Fruit fly (Drosophila melanogaster) S2 (cell line): Measurements from ENCODE around the gene Cdc37.

Experiments
- CG8478 ChIP-seq: fragments of >200 bp; optimal IDR thresholded peaks from 2 replicates; lab custom pipeline; 2018
- CTCF ChIP-seq, 2 experiments: fragments of >200 bp; optimal IDR thresholded peaks; 2 replicates each; lab custom pipeline; 2018

Gene Cdc37

dm6 chr3L:1794943-1795696 lies at the start of gene Cdc37, which contains the start of the genes alpha-Spec and dlt:
Cdc37 (plus strand) TSS chr3L:1795392.
alpha-Spec (minus strand) TSS chr3L:1795328.
dlt (minus strand) TSS chr3L:1795328.
- TF ChIP-seq CG8478 (no peak), CTCF (optimal IDR thresholded peaks at IDR 0.05; lab: Kevin White, UChicago) (peak; percentile 89 to 92)

DNA sequence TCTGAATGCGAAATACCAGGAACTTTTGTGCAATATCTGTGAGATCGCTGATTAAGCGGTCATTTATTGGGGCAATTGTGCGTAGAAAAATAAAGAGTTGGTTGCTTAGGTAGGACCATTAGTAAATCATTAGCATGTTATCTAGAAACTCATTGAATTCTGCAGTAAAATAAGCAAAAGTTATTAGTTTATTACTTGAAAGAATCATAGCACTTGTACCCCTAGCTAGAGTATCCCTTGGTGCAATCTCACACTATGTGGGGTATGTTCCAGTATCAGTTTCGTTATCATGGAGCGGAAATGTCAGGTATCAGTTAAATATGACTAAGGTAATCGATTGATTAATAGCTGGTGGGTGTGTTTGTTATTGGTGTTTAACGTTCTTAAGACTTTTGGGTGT lies 49.8 kb upstream of the Cdc37 start:
- TF ChIP-seq CTCF (optimal IDR thresholded peaks at IDR 0.05; lab: Kevin White, UChicago) (no peak), CG8478 (no peak)

- no peak for TF ChIP-seq CG8478
- no peak for TF ChIP-seq CTCF (optimal IDR thresholded peaks at IDR 0.05; lab: Kevin White, UChicago)
Measured at dm6 chr3L:1746338-1747199, 48.6 kb upstream of the Cdc37 start, which contains the start of gene CG13921. CG13921 (plus strand) TSS chr3L:1746907.

DNA sequence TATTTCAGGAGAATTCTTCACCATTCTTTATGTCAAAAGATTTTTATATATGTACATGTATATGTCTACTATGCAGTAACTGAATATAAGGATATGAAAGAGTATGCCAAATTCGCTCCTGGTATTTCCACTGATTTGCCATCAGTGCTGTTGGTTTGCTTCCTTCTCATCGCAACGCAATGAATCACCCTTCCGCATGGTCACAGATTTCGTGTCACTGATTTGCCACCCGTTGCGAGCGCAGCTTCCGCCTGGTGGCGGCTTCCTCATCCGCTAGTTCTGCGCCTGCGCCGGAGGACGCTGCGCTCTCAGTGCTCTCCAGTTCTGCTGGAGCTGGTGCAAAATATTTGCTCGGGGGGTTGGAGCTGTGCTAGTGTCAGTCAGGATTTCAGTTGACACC lies 47.0 kb upstream of the Cdc37 start:
- TF ChIP-seq CG8478 (no peak), CTCF (optimal IDR thresholded peaks at IDR 0.05; lab: Kevin White, UChicago) (no peak)

dm6 chr3L:1754262-1754661 lies 40.9 kb upstream of the Cdc37 start:
- TF ChIP-seq CTCF (optimal IDR thresholded peaks at IDR 0.05; lab: Kevin White, UChicago) = no peak
- no peak for TF ChIP-seq CG8478

- TF ChIP-seq CG8478 (no peak), CTCF (optimal IDR thresholded peaks at IDR 0.05; lab: Kevin White, UChicago) (no peak)
Measured at dm6 chr3L:1754935-1755334, 40.3 kb upstream of the Cdc37 start.

- TF ChIP-seq CTCF (optimal IDR thresholded peaks at IDR 0.05; lab: Kevin White, UChicago) (no peak), CG8478 (no peak)
Measured at dm6 chr3L:1755458-1755984, 39.7 kb upstream of the Cdc37 start, which contains the start of gene Cht2. Cht2 (minus strand) TSS chr3L:1755934.

- TF ChIP-seq CG8478 (no peak), CTCF (optimal IDR thresholded peaks at IDR 0.05; lab: Kevin White, UChicago) (no peak)
Measured at dm6 chr3L:1756143-1756542, 39.0 kb upstream of the Cdc37 start, which contains the start of gene CG8001. CG8001 (plus strand) TSS chr3L:1756159.

DNA sequence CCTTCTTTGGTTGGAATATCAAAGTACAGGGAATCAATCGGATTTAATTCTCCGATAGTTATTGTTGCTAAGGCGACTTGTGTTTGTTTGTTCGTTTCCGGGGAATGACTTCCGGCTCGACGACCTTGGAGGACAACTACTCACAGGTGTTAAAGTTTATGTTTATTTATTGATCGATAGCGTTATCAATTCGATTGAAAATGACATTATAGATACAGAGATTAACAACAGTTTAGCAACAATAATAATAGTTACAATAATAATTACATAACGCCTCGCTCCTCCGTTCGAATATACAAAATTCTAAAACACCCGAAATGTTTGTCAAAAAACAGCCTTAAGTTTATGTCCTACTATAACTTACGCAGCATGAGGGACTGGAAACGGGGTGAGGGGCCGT lies 23.5 kb upstream of the Cdc37 start, which contains the start of gene Dhc62B:
Gene Dhc62B, minus strand, starts transcription at position 101 of the 400 bp plus-strand sequence.
- TF ChIP-seq CG8478 = no peak
- TF ChIP-seq CTCF (optimal IDR thresholded peaks at IDR 0.05; lab: Kevin White, UChicago) = no peak

DNA sequence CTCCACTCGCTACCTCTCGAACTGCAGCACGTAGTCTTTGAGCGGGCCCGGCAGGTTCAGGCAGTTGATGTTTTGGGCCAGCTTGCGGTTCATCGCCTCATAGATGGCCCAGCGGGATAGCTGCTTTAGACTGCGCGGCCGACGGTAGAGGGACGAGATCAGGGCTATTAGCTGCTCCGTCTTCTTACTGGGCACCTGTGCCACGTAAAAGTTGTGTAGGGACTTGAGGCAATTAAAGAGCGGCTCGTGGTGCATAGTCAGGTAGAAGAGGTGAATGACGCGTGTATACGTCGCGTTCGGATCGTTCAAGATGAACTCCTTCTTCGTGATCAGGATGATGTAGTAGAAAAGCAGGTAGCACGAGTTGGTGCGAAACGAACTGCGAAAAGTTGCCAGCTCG lies 22.6 kb upstream of the Cdc37 start:
- TF ChIP-seq CG8478 (no peak), CTCF (optimal IDR thresholded peaks at IDR 0.05; lab: Kevin White, UChicago) (no peak)

DNA sequence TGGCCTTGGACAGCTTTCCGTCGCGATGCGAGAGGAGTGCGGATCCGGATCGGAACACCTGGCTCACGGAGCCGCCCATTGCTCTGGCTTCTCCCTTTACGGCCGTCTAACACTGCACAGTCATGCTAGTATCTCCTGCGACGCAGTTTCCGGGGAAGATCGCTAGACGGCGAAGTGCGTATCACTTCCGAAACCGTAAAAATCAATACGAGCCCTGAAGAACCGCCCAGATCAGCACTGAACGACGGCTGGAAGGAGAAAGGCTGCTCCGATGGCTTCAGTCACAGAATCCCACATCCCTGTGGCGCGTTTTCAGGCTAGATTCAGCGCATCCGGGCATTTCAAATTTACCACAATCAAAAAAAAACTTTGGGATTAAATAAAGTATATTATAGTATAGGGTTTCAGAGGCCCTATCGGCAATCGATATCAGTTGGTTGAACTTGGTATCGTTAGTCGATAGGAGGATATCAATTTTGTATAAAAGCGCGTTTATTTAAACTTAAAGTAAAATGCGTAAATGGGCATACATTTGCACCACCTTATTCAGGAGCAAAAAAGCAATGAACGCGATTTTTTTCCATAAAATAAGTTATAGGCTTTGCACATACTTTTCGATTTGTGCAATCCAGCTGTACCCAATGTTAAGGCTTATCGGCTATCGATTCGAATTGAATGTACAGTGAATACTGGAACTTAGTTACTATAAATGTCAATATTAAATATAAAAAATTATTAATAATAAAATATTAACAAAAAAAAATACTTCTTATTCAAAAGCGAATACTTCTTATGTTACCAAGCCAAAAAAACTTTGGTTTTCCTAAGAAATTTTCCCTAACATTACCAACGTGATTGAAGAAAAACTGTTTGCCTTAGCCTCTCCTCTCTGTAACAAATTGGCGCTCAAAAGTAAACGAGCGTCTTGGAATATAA lies 20.2 kb upstream of the Cdc37 start, which contains the start of the genes CG13933 and PolD2:
Gene CG13933, minus strand, starts transcription at position 435 of the 936 bp plus-strand sequence.
Gene PolD2, plus strand, starts transcription at position 921 of the 936 bp plus-strand sequence.
- no peak for TF ChIP-seq CG8478
- TF ChIP-seq CTCF (optimal IDR thresholded peaks at IDR 0.05; lab: Kevin White, UChicago) = no peak

DNA sequence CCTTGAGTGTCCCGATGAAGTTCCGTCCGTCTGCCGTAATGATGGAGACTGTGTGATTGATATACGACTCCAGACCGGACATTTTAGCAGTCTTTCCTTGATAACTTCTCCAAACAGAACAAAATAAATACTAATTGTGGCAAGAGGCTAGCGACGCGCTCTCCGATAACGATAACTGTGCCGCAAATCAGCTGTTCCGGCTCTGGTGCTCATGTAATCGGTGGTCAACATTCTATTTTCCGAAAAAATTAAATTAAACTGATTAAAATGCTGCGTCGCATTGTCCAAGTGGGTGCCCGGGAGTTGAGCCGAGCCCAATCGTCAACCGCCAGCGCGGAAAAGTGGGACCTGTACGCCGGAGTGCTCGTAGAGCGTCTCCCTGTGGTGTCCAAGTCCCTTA lies 17.9 kb upstream of the Cdc37 start, which contains the start of the genes CG2021 and mRpL46:
Gene CG2021, minus strand, starts transcription at position 163 of the 400 bp plus-strand sequence.
Gene mRpL46, plus strand, starts transcription at position 191 of the 400 bp plus-strand sequence.
- TF ChIP-seq CG8478 = no peak
- TF ChIP-seq CTCF (optimal IDR thresholded peaks at IDR 0.05; lab: Kevin White, UChicago) = no peak

dm6 chr3L:1784092-1784491 lies 11.1 kb upstream of the Cdc37 start:
- TF ChIP-seq CG8478 (no peak), CTCF (optimal IDR thresholded peaks at IDR 0.05; lab: Kevin White, UChicago) (no peak)

- TF ChIP-seq CTCF (optimal IDR thresholded peaks at IDR 0.05; lab: Kevin White, UChicago) = no peak
- no peak for TF ChIP-seq CG8478
Measured at dm6 chr3L:1789339-1789738, 5.9 kb upstream of the Cdc37 start.
